Fruit fly (Drosophila melanogaster) S2 (cell line): ENCODE measurements around the gene Ugt36A1.

Source experiments
- CG8478 ChIP-seq: fragments of >200 bp; optimal IDR thresholded peaks from 2 replicates; lab custom pipeline; 2018
- CTCF ChIP-seq, 2 experiments: fragments of >200 bp; optimal IDR thresholded peaks; 2 replicates each; lab custom pipeline; 2018

DNA sequence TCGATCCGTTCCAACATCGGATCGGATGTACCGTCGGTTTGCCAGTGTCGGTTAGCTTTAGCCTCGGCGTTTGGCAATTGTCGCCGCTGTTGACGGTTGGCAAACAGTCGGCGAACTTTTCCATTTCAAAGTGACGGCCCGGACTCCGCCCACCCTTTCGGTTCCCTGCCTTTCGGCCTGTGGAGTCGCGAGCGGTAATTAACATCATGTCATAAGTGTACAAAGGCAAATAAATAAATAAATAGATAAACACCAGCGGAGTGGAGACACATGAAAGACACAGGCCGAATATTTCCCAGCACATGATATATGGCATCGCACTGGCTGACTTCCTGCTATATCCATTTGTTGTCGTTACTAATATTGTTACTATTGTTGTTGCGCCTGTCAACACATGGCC, 10.1 kb upstream of the Ugt36A1 start:
- TF ChIP-seq CTCF (optimal IDR thresholded peaks at IDR 0.05; lab: Kevin White, UChicago), result no peak
- TF ChIP-seq CG8478 (lab: Kevin White, UChicago), result no peak
